Fruit fly (Drosophila melanogaster) whole organism, embryonic: ENCODE measurements around the gene Cdc5.

Source experiments
- B-H2 ChIP-seq: fragments of 200-800 bp; sonication (Bioruptor generic); optimal IDR thresholded peaks from 2 replicates; lab custom pipeline; 2018; ENCODE audit warnings: missing biosample characterization, mild to moderate bottlenecking, missing genetic modification characterization
- BEAF-32 ChIP-seq: fragments of 200-800 bp; sonication (Bioruptor generic); optimal IDR thresholded peaks from 3 replicates; lab custom pipeline; 2017; ENCODE audit warnings: missing biosample characterization, missing genetic modification characterization, mild to moderate bottlenecking, moderate library complexity, missing genetic modification reagents
- CG11093 ChIP-seq: fragments of 200-800 bp; sonication (Bioruptor generic); IDR thresholded peaks from 3 replicates; pipeline ENCODE4 v1.3.6; 2022; ENCODE audit warnings: missing biosample characterization, missing genetic modification characterization
- CG13287 ChIP-seq: fragments of 200-800 bp; sonication (Bioruptor generic); IDR thresholded peaks from 2 replicates; pipeline ENCODE4 v1.3.6; 2022; ENCODE audit warnings: missing biosample characterization, missing genetic modification characterization; ENCODE audit not compliant: partially characterized antibody
- CG13624 ChIP-seq: fragments of 200-800 bp; sonication (Bioruptor generic); optimal IDR thresholded peaks from 2 replicates; lab custom pipeline; 2016; ENCODE audit warnings: missing biosample characterization, missing genetic modification characterization
- CG15073 ChIP-seq: fragments of 200-800 bp; sonication (Bioruptor generic); optimal IDR thresholded peaks from 2 replicates; lab custom pipeline; 2016; ENCODE audit warnings: missing biosample characterization, missing genetic modification characterization
- CG16813 ChIP-seq: fragments of 200-800 bp; sonication (Bioruptor generic); IDR thresholded peaks from 3 replicates; pipeline ENCODE4 v1.3.6; 2022; ENCODE audit warnings: missing biosample characterization, missing genetic modification characterization; ENCODE audit not compliant: partially characterized antibody
- CG2199 ChIP-seq: fragments of 200-800 bp; sonication (Bioruptor generic); IDR thresholded peaks from 3 replicates; pipeline ENCODE4 v1.3.6; 2022; ENCODE audit warnings: missing biosample characterization, missing genetic modification characterization
- CG3281 ChIP-seq: fragments of 200-800 bp; sonication (Bioruptor generic); optimal IDR thresholded peaks from 3 replicates; lab custom pipeline; 2017; ENCODE audit warnings: missing biosample characterization, mild to moderate bottlenecking, missing genetic modification characterization
- CG34224 ChIP-seq: fragments of 200-800 bp; sonication (Bioruptor generic); IDR thresholded peaks from 3 replicates; pipeline ENCODE4 v1.3.6; 2022; ENCODE audit warnings: missing biosample characterization, missing genetic modification characterization; ENCODE audit not compliant: partially characterized antibody
- CG42726 ChIP-seq: fragments of 200-800 bp; sonication (Bioruptor generic); IDR thresholded peaks from 2 replicates; pipeline ENCODE4 v1.3.6; 2022; ENCODE audit warnings: missing biosample characterization, missing genetic modification characterization; ENCODE audit not compliant: partially characterized antibody
- CG6791 ChIP-seq: fragments of 200-800 bp; sonication (Bioruptor generic); IDR thresholded peaks from 3 replicates; pipeline ENCODE4 v1.3.6; 2022; ENCODE audit warnings: missing biosample characterization, missing genetic modification characterization; ENCODE audit not compliant: partially characterized antibody
- CG8290 ChIP-seq, 3 experiments: fragments of 200-800 bp; sonication (Bioruptor generic); optimal IDR thresholded peaks; 2 replicates each; lab custom pipeline; 2016 to 2019; ENCODE audit warnings: missing biosample characterization in 3 of 3, missing genetic modification characterization in 3 of 3, mild to moderate bottlenecking in 2 of 3, moderate library complexity in 1 of 3
- CG9797 ChIP-seq: fragments of 200-800 bp; sonication (Bioruptor generic); optimal IDR thresholded peaks from 3 replicates; lab custom pipeline; 2018; ENCODE audit warnings: missing biosample characterization, mild to moderate bottlenecking, missing genetic modification characterization
- Dll ChIP-seq: fragments of 200-800 bp; sonication (Bioruptor generic); IDR thresholded peaks from 4 replicates; pipeline ENCODE4 v1.3.6; 2022; ENCODE audit warnings: missing biosample characterization, missing genetic modification characterization; ENCODE audit not compliant: partially characterized antibody
- Dp ChIP-seq: fragments of 200-800 bp; sonication (Bioruptor generic); optimal IDR thresholded peaks from 2 replicates; lab custom pipeline; 2018; ENCODE audit warnings: missing biosample characterization, mild to moderate bottlenecking, missing genetic modification characterization, moderate library complexity
- Dref ChIP-seq: fragments of 200-800 bp; sonication (Bioruptor generic); IDR thresholded peaks from 2 replicates; pipeline ENCODE4 v1.3.6; 2022; ENCODE audit warnings: missing biosample characterization, missing genetic modification characterization
- Ets65A ChIP-seq: fragments of 200-800 bp; sonication (Bioruptor generic); peaks from one replicate; lab custom pipeline; 2016; ENCODE audit warnings: missing biosample characterization, missing genetic modification characterization
- Ets97D ChIP-seq: fragments of 200-800 bp; sonication (Bioruptor generic); optimal IDR thresholded peaks from 3 replicates; lab custom pipeline; 2016; ENCODE audit warnings: missing biosample characterization, missing genetic modification characterization
- HLH4C ChIP-seq: fragments of 200-800 bp; sonication (Bioruptor generic); IDR thresholded peaks from 3 replicates; pipeline ENCODE4 v1.3.6; 2022; ENCODE audit warnings: missing biosample characterization, missing genetic modification characterization; ENCODE audit not compliant: partially characterized antibody
- HmgZ ChIP-seq: fragments of 200-800 bp; sonication (Bioruptor generic); optimal IDR thresholded peaks from 2 replicates; lab custom pipeline; 2018; ENCODE audit warnings: missing biosample characterization, mild to moderate bottlenecking, missing genetic modification characterization
- MBD-R2 ChIP-seq: fragments of 200-800 bp; sonication (Bioruptor generic); IDR thresholded peaks from 2 replicates; pipeline ENCODE4 v1.3.6; 2022; ENCODE audit warnings: missing biosample characterization, missing genetic modification characterization
- MESR4 ChIP-seq: fragments of 200-800 bp; sonication (Bioruptor generic); optimal IDR thresholded peaks from 2 replicates; lab custom pipeline; 2018; ENCODE audit warnings: missing biosample characterization, mild to moderate bottlenecking, missing genetic modification characterization, moderate library complexity
- Max ChIP-seq: fragments of 200-800 bp; sonication (Bioruptor generic); optimal IDR thresholded peaks from 2 replicates; lab custom pipeline; 2016; ENCODE audit warnings: missing biosample characterization, mild to moderate bottlenecking, missing genetic modification characterization
- Nf-YC ChIP-seq: fragments of 200-800 bp; optimal IDR thresholded peaks from 3 replicates; lab custom pipeline; 2019; ENCODE audit warnings: missing biosample characterization, mild to moderate bottlenecking, missing genetic modification characterization, moderate library complexity
- Pdp1 ChIP-seq, 2 experiments: fragments of 200-800 bp; sonication (Bioruptor generic); optimal IDR thresholded peaks; 3 replicates each; lab custom pipeline; 2016; ENCODE audit warnings: missing biosample characterization in 2 of 2, missing genetic modification characterization in 2 of 2, mild to moderate bottlenecking in 1 of 2, moderate library complexity in 1 of 2
- Ptx1 ChIP-seq: fragments of 200-800 bp; sonication (Bioruptor generic); IDR thresholded peaks from 2 replicates; pipeline ENCODE4 v1.3.6; 2022; ENCODE audit warnings: missing biosample characterization, missing genetic modification characterization
- Rfx ChIP-seq: fragments of 200-800 bp; sonication (Bioruptor generic); IDR thresholded peaks from 2 replicates; pipeline ENCODE4 v1.3.6; 2022; ENCODE audit warnings: missing biosample characterization, missing genetic modification characterization
- Scr ChIP-seq: fragments of 200-800 bp; sonication (Bioruptor generic); IDR thresholded peaks from 2 replicates; pipeline ENCODE4 v1.3.6; 2022; ENCODE audit warnings: missing biosample characterization, missing genetic modification characterization; ENCODE audit not compliant: partially characterized antibody
- ato ChIP-seq: fragments of 200-800 bp; sonication (Bioruptor generic); IDR thresholded peaks from 2 replicates; pipeline ENCODE4 v1.3.6; 2022; ENCODE audit warnings: missing biosample characterization, missing genetic modification characterization; ENCODE audit not compliant: partially characterized antibody
- cas ChIP-seq: fragments of 200-800 bp; sonication (Bioruptor generic); IDR thresholded peaks from 2 replicates; pipeline ENCODE4 v1.3.6; 2022; ENCODE audit warnings: missing biosample characterization, missing genetic modification characterization
- dm ChIP-seq: fragments of 200-800 bp; sonication (Bioruptor generic); optimal IDR thresholded peaks from 3 replicates; lab custom pipeline; 2016; ENCODE audit warnings: missing biosample characterization, missing genetic modification characterization
- en ChIP-seq: fragments of 200-800 bp; sonication (Bioruptor generic); optimal IDR thresholded peaks from 2 replicates; lab custom pipeline; 2016; ENCODE audit warnings: missing biosample characterization, missing genetic modification characterization
- fd3F ChIP-seq: fragments of 200-800 bp; sonication (Bioruptor generic); optimal IDR thresholded peaks from 2 replicates; lab custom pipeline; 2018; ENCODE audit warnings: missing biosample characterization, mild to moderate bottlenecking, missing genetic modification characterization, moderate library complexity
- gfzf ChIP-seq: fragments of 200-800 bp; sonication (Bioruptor generic); optimal IDR thresholded peaks from 2 replicates; lab custom pipeline; 2016; ENCODE audit warnings: missing biosample characterization, mild to moderate bottlenecking, missing genetic modification characterization, moderate library complexity
- gro ChIP-seq: fragments of 200-800 bp; sonication (Bioruptor generic); optimal IDR thresholded peaks from 2 replicates; lab custom pipeline; 2016; ENCODE audit warnings: missing biosample characterization, missing genetic modification characterization
- hbn ChIP-seq: fragments of 200-800 bp; sonication (Bioruptor generic); IDR thresholded peaks from 2 replicates; pipeline ENCODE4 v1.3.6; 2022; ENCODE audit warnings: missing biosample characterization, missing genetic modification characterization; ENCODE audit not compliant: partially characterized antibody
- jumu ChIP-seq: fragments of 200-800 bp; sonication (Bioruptor generic); optimal IDR thresholded peaks from 3 replicates; lab custom pipeline; 2016; ENCODE audit warnings: missing biosample characterization, missing genetic modification characterization
- lbe ChIP-seq: fragments of 200-800 bp; sonication (Bioruptor generic); optimal IDR thresholded peaks from 2 replicates; lab custom pipeline; 2016; ENCODE audit warnings: missing biosample characterization, mild to moderate bottlenecking, missing genetic modification characterization
- mam ChIP-seq: fragments of 200-800 bp; sonication (Bioruptor generic); optimal IDR thresholded peaks from 3 replicates; lab custom pipeline; 2016; ENCODE audit warnings: missing biosample characterization, missing genetic modification characterization
- mld ChIP-seq: fragments of 200-800 bp; sonication (Bioruptor generic); IDR thresholded peaks from 3 replicates; pipeline ENCODE4 v1.3.6; 2022; ENCODE audit warnings: missing biosample characterization, missing genetic modification characterization; ENCODE audit not compliant: partially characterized antibody
- nerfin-2 ChIP-seq: fragments of 200-800 bp; sonication (Bioruptor generic); IDR thresholded peaks from 2 replicates; pipeline ENCODE4 v1.3.6; 2022; ENCODE audit warnings: missing biosample characterization, missing genetic modification characterization; ENCODE audit not compliant: partially characterized antibody
- nmo ChIP-seq: fragments of 200-800 bp; sonication (Bioruptor generic); optimal IDR thresholded peaks from 2 replicates; lab custom pipeline; 2018; ENCODE audit warnings: missing biosample characterization, mild to moderate bottlenecking, missing genetic modification characterization, moderate library complexity
- phol ChIP-seq: fragments of 200-800 bp; sonication (Bioruptor generic); optimal IDR thresholded peaks from 3 replicates; lab custom pipeline; 2018; ENCODE audit warnings: missing biosample characterization, mild to moderate bottlenecking, missing genetic modification characterization, moderate library complexity
- psq ChIP-seq: fragments of 200-800 bp; sonication (Bioruptor generic); optimal IDR thresholded peaks from 2 replicates; lab custom pipeline; 2017; ENCODE audit warnings: missing biosample characterization, missing genetic modification characterization
- slp2 ChIP-seq: fragments of 200-800 bp; sonication (Bioruptor generic); optimal IDR thresholded peaks from 2 replicates; lab custom pipeline; 2016; ENCODE audit warnings: missing biosample characterization, missing genetic modification characterization
- stwl ChIP-seq: fragments of 200-800 bp; sonication (Bioruptor generic); optimal IDR thresholded peaks from 3 replicates; lab custom pipeline; 2018; ENCODE audit warnings: missing biosample characterization, mild to moderate bottlenecking, missing genetic modification characterization, moderate library complexity
- vnd ChIP-seq: fragments of 200-800 bp; sonication (Bioruptor generic); IDR thresholded peaks from 3 replicates; pipeline ENCODE4 v1.3.6; 2022; ENCODE audit warnings: missing biosample characterization, missing genetic modification characterization; ENCODE audit not compliant: partially characterized antibody

The Cdc5 gene

dm6 chr3L:324486-324885 lies 36.7 kb downstream of the Cdc5 start, which contains the start of gene CG32344 (continued):
- TF ChIP-seq cas (no peak), CG8290 (GFP tag; optimal IDR thresholded peaks at IDR 0.05; lab: Kevin White, UChicago) (peak; percentile 25), CG8290 (tag; optimal IDR thresholded peaks at IDR 0.05; lab: Kevin White, UChicago) (no peak), Dref (GFP tag; lab: Robert Waterston, UW) (peak; percentile 84), Ptx1 (GFP tag; lab: Robert Waterston, UW) (no peak), jumu (GFP tag; lab: Kevin White, UChicago) (no peak), fd3F (GFP tag; lab: Kevin White, UChicago) (no peak), gro (GFP tag; lab: Kevin White, UChicago) (peak; percentile 12), ato (GFP tag; lab: Robert Waterston, UW) (peak; percentile 29; the same call in 1 of the 2 replicates), dm (peak; percentile 97), HLH4C (GFP tag; lab: Robert Waterston, UW) (peak; percentile 67), BEAF-32 (peak; percentile 82), slp2 (GFP tag; lab: Kevin White, UChicago) (no peak), Dll (GFP tag; lab: Robert Waterston, UW) (peak; percentile 80), nerfin-2 (GFP tag; lab: Robert Waterston, UW) (peak; percentile 12; the same call in 1 of the 2 replicates), CG16813 (GFP tag; lab: Robert Waterston, UW) (peak; percentile 66), B-H2 (GFP tag; lab: Kevin White, UChicago) (peak; percentile 40), hbn (peak; percentile 74; the same call in 1 of the 2 replicates), CG6791 (peak; percentile 70), CG13624 (GFP tag; lab: Kevin White, UChicago) (no peak), phol (tag; lab: Kevin White, UChicago) (peak; percentile 27), psq (GFP tag; lab: Kevin White, UChicago) (no peak), Rfx (0 out of 2 replicates have a peak, but pooled peaks have one; percentile 13), Nf-YC (tag; lab: Kevin White, UChicago) (peak; percentile 17), Dp (GFP tag; lab: Kevin White, UChicago) (peak; percentile 90), CG13287 (GFP tag; lab: Robert Waterston, UW) (peak; percentile 81), CG42726 (GFP tag; lab: Robert Waterston, UW) (peak; percentile 36; the same call in 1 of the 2 replicates), CG3281 (GFP tag; lab: Kevin White, UChicago) (no peak), CG2199 (0 out of 3 replicates have a peak, but pooled peaks have one; percentile 39), mam (peak; percentile 17), stwl (tag; lab: Kevin White, UChicago) (peak; percentile 81), Max (peak; percentile 93), mld (GFP tag; lab: Robert Waterston, UW) (peak; percentile 50; the same call in 1 of the 3 replicates), CG9797 (GFP tag; lab: Kevin White, UChicago) (peak; percentile 41), vnd (GFP tag; lab: Robert Waterston, UW) (peak; percentile 34; the same call in 1 of the 3 replicates), CG11093 (GFP tag; lab: Robert Waterston, UW) (no peak), nmo (peak; percentile 16), Scr (peak; percentile 71), CG15073 (GFP tag; lab: Kevin White, UChicago) (no peak), CG34224 (peak; percentile 69), HmgZ (peak; percentile 57), gfzf (GFP tag; lab: Kevin White, UChicago) (peak; percentile 83), en (no peak), MBD-R2 (GFP tag; lab: Robert Waterston, UW) (peak; percentile 62; the same call in 1 of the 2 replicates), Ets65A (GFP tag; lab: Kevin White, UChicago) (peak; percentile 56), Ets97D (GFP tag; lab: Kevin White, UChicago) (peak; percentile 42), Pdp1 (GFP tag; optimal IDR thresholded peaks at IDR 0.05; lab: Kevin White, UChicago) (peak in 1 of 2 experiments; percentile 8), MESR4 (GFP tag; lab: Kevin White, UChicago) (peak; percentile 58), lbe (GFP tag; lab: Kevin White, UChicago) (peak; percentile 41)
